Fruit fly (Drosophila melanogaster): ENCODE results near the gene fz2.

The fz2 gene

dm6 chr3L:19263480-19264140, 28.4 kb upstream of the fz2 start, which contains the start of the genes CG42374 and Mettl5:
TSS of gene CG42374 (plus strand) at chr3L:19263766.
TSS of gene Mettl5 (plus strand) at chr3L:19263766.
- TF ChIP-seq sage (GFP tag; optimal IDR thresholded peaks at IDR 0.05), result peak; percentile 17
- peak; percentile 15 for TF ChIP-seq HLH106 (tag; optimal IDR thresholded peaks at IDR 0.05)
- no peak for TF ChIP-seq Sp1 (GFP tag; optimal IDR thresholded peaks at IDR 0.05)
- TF ChIP-seq dmrt93B (GFP tag; optimal IDR thresholded peaks at IDR 0.05), result no peak
- TF ChIP-seq Hr78 (GFP tag; optimal IDR thresholded peaks at IDR 0.05), result no peak
- TF ChIP-seq brk (GFP tag; optimal IDR thresholded peaks at IDR 0.05), result no peak
- no peak for TF ChIP-seq Jra (GFP tag; optimal IDR thresholded peaks at IDR 0.05)
- peak; percentile 24 for TF ChIP-seq fru (GFP tag; optimal IDR thresholded peaks at IDR 0.05)
- TF ChIP-seq ey (GFP tag; optimal IDR thresholded peaks at IDR 0.05), result no peak
- TF ChIP-seq tai (GFP tag; optimal IDR thresholded peaks at IDR 0.05), result no peak
- TF ChIP-seq OdsH (GFP tag; optimal IDR thresholded peaks at IDR 0.05), result peak; percentile 31

- no peak for TF ChIP-seq Sp1 (GFP tag; optimal IDR thresholded peaks at IDR 0.05)
- TF ChIP-seq lola (GFP tag; optimal IDR thresholded peaks at IDR 0.05), result no peak
- no peak for TF ChIP-seq Myc (optimal IDR thresholded peaks at IDR 0.05)
- no peak for TF ChIP-seq woc (GFP tag; optimal IDR thresholded peaks at IDR 0.05)
- no peak for TF ChIP-seq tai (GFP tag; optimal IDR thresholded peaks at IDR 0.05)
- no peak for TF ChIP-seq psq (GFP tag; optimal IDR thresholded peaks at IDR 0.05)
- TF ChIP-seq CG32264 (GFP tag; optimal IDR thresholded peaks at IDR 0.05), result no peak
- no peak for TF ChIP-seq Hnf4 (GFP tag; optimal IDR thresholded peaks at IDR 0.05)
- TF ChIP-seq dmrt93B (GFP tag; optimal IDR thresholded peaks at IDR 0.05), result no peak
- TF ChIP-seq Dfd (GFP tag; optimal IDR thresholded peaks at IDR 0.05), result no peak
- no peak for TF ChIP-seq CrebA (GFP tag; optimal IDR thresholded peaks at IDR 0.05; ENCODE audit: borderline replicate concordance)
- no peak for TF ChIP-seq rgr (GFP tag; optimal IDR thresholded peaks at IDR 0.05)
- TF ChIP-seq Jra (GFP tag; optimal IDR thresholded peaks at IDR 0.05), result no peak
- TF ChIP-seq foxo (GFP tag; optimal IDR thresholded peaks at IDR 0.05), result no peak
- TF ChIP-seq N (GFP tag; optimal IDR thresholded peaks at IDR 0.05), result no peak
- no peak for TF ChIP-seq sv (GFP tag; optimal IDR thresholded peaks at IDR 0.05)
These were observed 26.5 kb upstream of the fz2 start for dm6 chr3L:19261720-19262119.

dm6 chr3L:19261213-19261612, 26.0 kb upstream of the fz2 start, which contains the start of gene Bet1:
TSS of gene Bet1 (plus strand) at chr3L:19261394.
- TF ChIP-seq woc (GFP tag; optimal IDR thresholded peaks at IDR 0.05) (peak; percentile 20), CG9705 (GFP tag; optimal IDR thresholded peaks at IDR 0.05) (no peak), rgr (GFP tag; optimal IDR thresholded peaks at IDR 0.05) (no peak), Myc (optimal IDR thresholded peaks at IDR 0.05) (peak; percentile 40), HLH106 (tag; optimal IDR thresholded peaks at IDR 0.05) (peak; percentile 22)

- TF ChIP-seq Abd-B (GFP tag; optimal IDR thresholded peaks at IDR 0.05), result no peak
- TF ChIP-seq brk (GFP tag; optimal IDR thresholded peaks at IDR 0.05), result no peak
- TF ChIP-seq jim (GFP tag; optimal IDR thresholded peaks at IDR 0.05), result no peak
- no peak for TF ChIP-seq psq (GFP tag; optimal IDR thresholded peaks at IDR 0.05)
- TF ChIP-seq OdsH (GFP tag; optimal IDR thresholded peaks at IDR 0.05), result no peak
- TF ChIP-seq GATAd (GFP tag; optimal IDR thresholded peaks at IDR 0.05), result no peak
- TF ChIP-seq Jra (GFP tag; optimal IDR thresholded peaks at IDR 0.05), result no peak
- no peak for TF ChIP-seq Sp1 (GFP tag; optimal IDR thresholded peaks at IDR 0.05)
- TF ChIP-seq Dfd (GFP tag; optimal IDR thresholded peaks at IDR 0.05), result no peak
- TF ChIP-seq dsf (GFP tag; optimal IDR thresholded peaks at IDR 0.05; ENCODE audit: borderline replicate concordance), result no peak
- TF ChIP-seq rgr (GFP tag; optimal IDR thresholded peaks at IDR 0.05), result peak; percentile 29
- no peak for TF ChIP-seq sage (GFP tag; optimal IDR thresholded peaks at IDR 0.05)
- TF ChIP-seq Myc (optimal IDR thresholded peaks at IDR 0.05), result no peak
- TF ChIP-seq usp (GFP tag; optimal IDR thresholded peaks at IDR 0.05), result no peak
- no peak for TF ChIP-seq br (GFP tag; optimal IDR thresholded peaks at IDR 0.05)
- TF ChIP-seq foxo (GFP tag; optimal IDR thresholded peaks at IDR 0.05), result no peak
- TF ChIP-seq HLH106 (tag; optimal IDR thresholded peaks at IDR 0.05), result peak; percentile 18
- no peak for TF ChIP-seq tai (GFP tag; optimal IDR thresholded peaks at IDR 0.05)
- TF ChIP-seq sv (GFP tag; optimal IDR thresholded peaks at IDR 0.05), result no peak
- peak; percentile 11 for TF ChIP-seq h (GFP tag; optimal IDR thresholded peaks at IDR 0.05)
- TF ChIP-seq CrebA (GFP tag; optimal IDR thresholded peaks at IDR 0.05; ENCODE audit: borderline replicate concordance), result no peak
- no peak for TF ChIP-seq N (GFP tag; optimal IDR thresholded peaks at IDR 0.05)
- no peak for TF ChIP-seq lola (GFP tag; optimal IDR thresholded peaks at IDR 0.05)
- TF ChIP-seq dmrt93B (GFP tag; optimal IDR thresholded peaks at IDR 0.05), result no peak
- peak; percentile 61 for TF ChIP-seq woc (GFP tag; optimal IDR thresholded peaks at IDR 0.05)
- peak; percentile 68 for TF ChIP-seq fru (GFP tag; optimal IDR thresholded peaks at IDR 0.05)
- TF ChIP-seq Hnf4 (GFP tag; optimal IDR thresholded peaks at IDR 0.05), result peak; percentile 35
- TF ChIP-seq Rel (GFP tag; optimal IDR thresholded peaks at IDR 0.05), result no peak
- TF ChIP-seq Rel (tag; optimal IDR thresholded peaks at IDR 0.05), result peak; percentile 19
- TF ChIP-seq dl (GFP tag; optimal IDR thresholded peaks at IDR 0.05; ENCODE audit: insufficient read depth in 1 of 2, partially characterized antibody in 2 of 2), result no peak
- no peak for TF ChIP-seq ey (GFP tag; optimal IDR thresholded peaks at IDR 0.05)
- no peak for TF ChIP-seq Mio (GFP tag; optimal IDR thresholded peaks at IDR 0.05)
- no peak for TF ChIP-seq Vsx2 (GFP tag; optimal IDR thresholded peaks at IDR 0.05; ENCODE audit: partially characterized antibody)
- no peak for TF ChIP-seq Dif (GFP tag; optimal IDR thresholded peaks at IDR 0.05; ENCODE audit: partially characterized antibody)
- TF ChIP-seq CG32264 (GFP tag; optimal IDR thresholded peaks at IDR 0.05), result no peak
- TF ChIP-seq Hr78 (GFP tag; optimal IDR thresholded peaks at IDR 0.05), result no peak
- no peak for TF ChIP-seq CG9705 (GFP tag; optimal IDR thresholded peaks at IDR 0.05)
- TF ChIP-seq Hr83 (GFP tag; optimal IDR thresholded peaks at IDR 0.05; ENCODE audit: poor library complexity, severe bottlenecking), result no peak
These were observed 25.2 kb upstream of the fz2 start, which contains the start of gene nes for dm6 chr3L:19260278-19260803. TSS of gene nes (minus strand) at chr3L:19260679.
